Fruit fly (Drosophila melanogaster) whole organism, embryonic: Measurements from ENCODE around the gene CG42660.

Experiments
- Bdp1 ChIP-seq: fragments of 200-800 bp; sonication (Bioruptor generic); optimal IDR thresholded peaks from 3 replicates; lab custom pipeline; 2016; ENCODE audit warnings: missing biosample characterization, missing genetic modification characterization
- Bgb ChIP-seq: fragments of 200-800 bp; sonication (Bioruptor generic); IDR thresholded peaks from 2 replicates; pipeline ENCODE4 v1.3.6; 2022; ENCODE audit warnings: missing biosample characterization, missing genetic modification characterization; ENCODE audit not compliant: partially characterized antibody
- CG10565 ChIP-seq: fragments of 200-800 bp; sonication (Bioruptor generic); optimal IDR thresholded peaks from 3 replicates; lab custom pipeline; 2016; ENCODE audit warnings: missing biosample characterization, mild to moderate bottlenecking, missing genetic modification characterization
- CG11247 ChIP-seq: fragments of 200-800 bp; sonication (Bioruptor generic); IDR thresholded peaks from 2 replicates; pipeline ENCODE4 v1.3.6; 2022; ENCODE audit warnings: missing biosample characterization, missing genetic modification characterization
- CG12071 ChIP-seq: fragments of 200-800 bp; sonication (Bioruptor generic); optimal IDR thresholded peaks from 3 replicates; lab custom pipeline; 2018; ENCODE audit warnings: missing biosample characterization, mild to moderate bottlenecking, missing genetic modification characterization
- CG12391 ChIP-seq: fragments of 200-800 bp; sonication (Bioruptor generic); optimal IDR thresholded peaks from 3 replicates; lab custom pipeline; 2018; ENCODE audit warnings: missing biosample characterization, mild to moderate bottlenecking, missing genetic modification characterization, moderate library complexity
- CG13424 ChIP-seq: fragments of 200-800 bp; sonication (Bioruptor generic); optimal IDR thresholded peaks from 2 replicates; lab custom pipeline; 2019; ENCODE audit warnings: missing biosample characterization, mild to moderate bottlenecking, missing genetic modification characterization, moderate library complexity
- CG14050 ChIP-seq: fragments of 200-800 bp; sonication (Bioruptor generic); IDR thresholded peaks from 3 replicates; pipeline ENCODE4 v1.3.6; 2022; ENCODE audit warnings: missing biosample characterization, missing genetic modification characterization
- CG1529 ChIP-seq: fragments of 200-800 bp; sonication (Bioruptor generic); optimal IDR thresholded peaks from 3 replicates; lab custom pipeline; 2018; ENCODE audit warnings: missing biosample characterization, missing genetic modification characterization
- CG17385 ChIP-seq: fragments of 200-800 bp; sonication (Bioruptor generic); optimal IDR thresholded peaks from 3 replicates; lab custom pipeline; 2018; ENCODE audit warnings: missing biosample characterization, mild to moderate bottlenecking, missing genetic modification characterization
- CG1792 ChIP-seq: fragments of 200-800 bp; sonication (Bioruptor generic); optimal IDR thresholded peaks from 2 replicates; lab custom pipeline; 2016; ENCODE audit warnings: missing biosample characterization, missing genetic modification characterization
- CG31441 ChIP-seq: fragments of 200-800 bp; sonication (Bioruptor generic); IDR thresholded peaks from 2 replicates; pipeline ENCODE4 v1.3.6; 2022; ENCODE audit warnings: missing biosample characterization, missing genetic modification characterization
- CG32767 ChIP-seq: fragments of 200-800 bp; sonication (Bioruptor generic); IDR thresholded peaks from 2 replicates; pipeline ENCODE4 v1.3.6; 2022; ENCODE audit warnings: missing biosample characterization, missing genetic modification characterization
- CG3847 ChIP-seq: fragments of 200-800 bp; sonication (Bioruptor generic); IDR thresholded peaks from 2 replicates; pipeline ENCODE4 v1.3.6; 2022; ENCODE audit warnings: missing biosample characterization, missing genetic modification characterization
- CG6765 ChIP-seq: fragments of 200-800 bp; sonication (Bioruptor generic); optimal IDR thresholded peaks from 3 replicates; lab custom pipeline; 2017; ENCODE audit warnings: missing biosample characterization, mild to moderate bottlenecking, missing genetic modification characterization
- CG9932 ChIP-seq: fragments of 200-800 bp; sonication (Bioruptor generic); IDR thresholded peaks from 2 replicates; pipeline ENCODE4 v1.3.6; 2022; ENCODE audit warnings: missing biosample characterization, missing genetic modification characterization
- CrebB ChIP-seq: fragments of 200-800 bp; sonication (Bioruptor generic); optimal IDR thresholded peaks from 3 replicates; lab custom pipeline; 2018; ENCODE audit warnings: missing biosample characterization, mild to moderate bottlenecking, missing genetic modification characterization
- Deaf1 ChIP-seq: fragments of 200-800 bp; optimal IDR thresholded peaks from 3 replicates; lab custom pipeline; 2019; ENCODE audit warnings: missing biosample characterization, mild to moderate bottlenecking, missing genetic modification characterization, moderate library complexity
- Doc2 ChIP-seq: fragments of 200-800 bp; sonication (Bioruptor generic); IDR thresholded peaks from 2 replicates; pipeline ENCODE4 v1.3.6; 2022; ENCODE audit warnings: missing biosample characterization, missing genetic modification characterization
- Dref ChIP-seq: fragments of 200-800 bp; sonication (Bioruptor generic); IDR thresholded peaks from 2 replicates; pipeline ENCODE4 v1.3.6; 2022; ENCODE audit warnings: missing biosample characterization, missing genetic modification characterization
- Elba2 ChIP-seq: fragments of 200-800 bp; sonication (Bioruptor generic); optimal IDR thresholded peaks from 3 replicates; lab custom pipeline; 2016; ENCODE audit warnings: missing biosample characterization, missing genetic modification characterization
- HHEX ChIP-seq: fragments of 200-800 bp; sonication (Bioruptor generic); optimal IDR thresholded peaks from 3 replicates; lab custom pipeline; 2017; ENCODE audit warnings: missing biosample characterization, mild to moderate bottlenecking, missing genetic modification characterization, missing genetic modification reagents
- HLH4C ChIP-seq: fragments of 200-800 bp; sonication (Bioruptor generic); IDR thresholded peaks from 3 replicates; pipeline ENCODE4 v1.3.6; 2022; ENCODE audit warnings: missing biosample characterization, missing genetic modification characterization; ENCODE audit not compliant: partially characterized antibody
- MBD-R2 ChIP-seq: fragments of 200-800 bp; sonication (Bioruptor generic); IDR thresholded peaks from 2 replicates; pipeline ENCODE4 v1.3.6; 2022; ENCODE audit warnings: missing biosample characterization, missing genetic modification characterization
- MTF-1 ChIP-seq: fragments of 200-800 bp; sonication (Bioruptor generic); optimal IDR thresholded peaks from 2 replicates; lab custom pipeline; 2018; ENCODE audit warnings: missing biosample characterization, mild to moderate bottlenecking, missing genetic modification characterization, borderline replicate concordance
- Mad ChIP-seq: fragments of 200-800 bp; sonication (Bioruptor generic); optimal IDR thresholded peaks from 2 replicates; lab custom pipeline; 2016; ENCODE audit warnings: missing biosample characterization, missing genetic modification characterization
- Mrtf ChIP-seq: fragments of 200-800 bp; sonication (Bioruptor generic); IDR thresholded peaks from 3 replicates; pipeline ENCODE4 v1.3.6; 2022; ENCODE audit warnings: missing biosample characterization, missing genetic modification characterization
- Neu2 ChIP-seq: fragments of 200-800 bp; sonication (Bioruptor generic); optimal IDR thresholded peaks from 3 replicates; lab custom pipeline; 2016; ENCODE audit warnings: missing biosample characterization, missing genetic modification characterization, borderline replicate concordance
- Nf-YC ChIP-seq: fragments of 200-800 bp; optimal IDR thresholded peaks from 3 replicates; lab custom pipeline; 2019; ENCODE audit warnings: missing biosample characterization, mild to moderate bottlenecking, missing genetic modification characterization, moderate library complexity
- Oli ChIP-seq: fragments of 200-800 bp; sonication (Bioruptor generic); optimal IDR thresholded peaks from 2 replicates; lab custom pipeline; 2018; ENCODE audit warnings: missing biosample characterization, mild to moderate bottlenecking, missing genetic modification characterization, moderate library complexity
- Optix ChIP-seq: fragments of 200-800 bp; sonication (Bioruptor generic); IDR thresholded peaks from 3 replicates; pipeline ENCODE4 v1.3.6; 2022; ENCODE audit warnings: missing biosample characterization, missing genetic modification characterization
- br ChIP-seq: fragments of >200 bp; optimal IDR thresholded peaks from 2 replicates; lab custom pipeline; 2017
- btn ChIP-seq: fragments of 200-800 bp; sonication (Bioruptor generic); optimal IDR thresholded peaks from 2 replicates; lab custom pipeline; 2016; ENCODE audit warnings: missing biosample characterization, missing genetic modification characterization
- dan ChIP-seq: fragments of 200-800 bp; sonication (Bioruptor generic); IDR thresholded peaks from 2 replicates; pipeline ENCODE4 v1.3.6; 2022; ENCODE audit warnings: missing biosample characterization, missing genetic modification characterization
- danr ChIP-seq: fragments of 200-800 bp; sonication (Bioruptor generic); IDR thresholded peaks from 2 replicates; pipeline ENCODE4 v1.3.6; 2022; ENCODE audit warnings: missing biosample characterization, missing genetic modification characterization
- dmrt99B ChIP-seq: fragments of 200-800 bp; sonication (Bioruptor generic); optimal IDR thresholded peaks from 2 replicates; lab custom pipeline; 2018; ENCODE audit warnings: missing biosample characterization, mild to moderate bottlenecking, missing genetic modification characterization, moderate library complexity
- emc ChIP-seq: fragments of 200-800 bp; sonication (Bioruptor generic); optimal IDR thresholded peaks from 2 replicates; lab custom pipeline; 2016; ENCODE audit warnings: missing biosample characterization, missing genetic modification characterization
- ewg ChIP-seq: fragments of 200-800 bp; sonication (Bioruptor generic); optimal IDR thresholded peaks from 3 replicates; lab custom pipeline; 2017; ENCODE audit warnings: mild to moderate bottlenecking, missing biosample characterization, missing genetic modification reagents, missing genetic modification characterization
- fd96Cb ChIP-seq: fragments of 200-800 bp; sonication (Bioruptor generic); optimal IDR thresholded peaks from 2 replicates; lab custom pipeline; 2018; ENCODE audit warnings: missing biosample characterization, mild to moderate bottlenecking, missing genetic modification characterization, moderate library complexity
- lov ChIP-seq, 2 experiments: fragments of 200-800 bp in 1 of 2; fragments of >200 bp in 1 of 2; sonication (Bioruptor generic) in 1 of 2; IDR thresholded peaks in 1 of 2; optimal IDR thresholded peaks in 1 of 2; 2 replicates in 1 of 2; 3 replicates in 1 of 2; pipeline versions ENCODE4 v1.3.6 to Lab custom; 2017 to 2022; ENCODE audit warnings: missing biosample characterization in 1 of 2, missing genetic modification characterization in 1 of 2
- mam ChIP-seq: fragments of 200-800 bp; sonication (Bioruptor generic); optimal IDR thresholded peaks from 3 replicates; lab custom pipeline; 2016; ENCODE audit warnings: missing biosample characterization, missing genetic modification characterization
- mld ChIP-seq: fragments of 200-800 bp; sonication (Bioruptor generic); IDR thresholded peaks from 3 replicates; pipeline ENCODE4 v1.3.6; 2022; ENCODE audit warnings: missing biosample characterization, missing genetic modification characterization; ENCODE audit not compliant: partially characterized antibody
- pfk ChIP-seq: fragments of 200-800 bp; sonication (Bioruptor generic); optimal IDR thresholded peaks from 2 replicates; lab custom pipeline; 2018; ENCODE audit warnings: missing biosample characterization, mild to moderate bottlenecking, missing genetic modification characterization, moderate library complexity
- salm ChIP-seq: fragments of 200-800 bp; sonication (Bioruptor generic); optimal IDR thresholded peaks from 2 replicates; lab custom pipeline; 2018; ENCODE audit warnings: missing biosample characterization, mild to moderate bottlenecking, missing genetic modification characterization
- schlank ChIP-seq: fragments of 200-800 bp; sonication (Bioruptor generic); optimal IDR thresholded peaks from 2 replicates; lab custom pipeline; 2018; ENCODE audit warnings: missing biosample characterization, mild to moderate bottlenecking, missing genetic modification characterization
- scrt ChIP-seq: fragments of 200-800 bp; sonication (Bioruptor generic); optimal IDR thresholded peaks from 2 replicates; lab custom pipeline; 2018; ENCODE audit warnings: missing biosample characterization, mild to moderate bottlenecking, missing genetic modification characterization, moderate library complexity
- seq ChIP-seq: fragments of 200-800 bp; sonication (Bioruptor generic); IDR thresholded peaks from 2 replicates; pipeline ENCODE4 v1.3.6; 2022; ENCODE audit warnings: missing biosample characterization, missing genetic modification characterization
- tin ChIP-seq: fragments of 200-800 bp; sonication (Bioruptor generic); optimal IDR thresholded peaks from 3 replicates; lab custom pipeline; 2016; ENCODE audit warnings: missing biosample characterization, missing genetic modification characterization
- tll ChIP-seq, 2 experiments: fragments of 200-800 bp in 1 of 2; fragments of >200 bp in 1 of 2; sonication (Bioruptor generic) in 1 of 2; optimal IDR thresholded peaks; 2 replicates each; lab custom pipeline; 2017 to 2019; ENCODE audit warnings: missing biosample characterization in 2 of 2, missing genetic modification characterization in 2 of 2, mild to moderate bottlenecking in 1 of 2, moderate library complexity in 1 of 2
- tup ChIP-seq: fragments of 200-800 bp; sonication (Bioruptor generic); optimal IDR thresholded peaks from 2 replicates; lab custom pipeline; 2016; ENCODE audit warnings: missing biosample characterization, mild to moderate bottlenecking, missing genetic modification characterization, moderate library complexity
- vfl ChIP-seq: fragments of 200-800 bp; sonication (Bioruptor generic); optimal IDR thresholded peaks from 2 replicates; lab custom pipeline; 2016; ENCODE audit warnings: missing biosample characterization, missing genetic modification characterization
- vnd ChIP-seq: fragments of 200-800 bp; sonication (Bioruptor generic); IDR thresholded peaks from 3 replicates; pipeline ENCODE4 v1.3.6; 2022; ENCODE audit warnings: missing biosample characterization, missing genetic modification characterization; ENCODE audit not compliant: partially characterized antibody

CG42660 gene

dm6 chr3L:7422578-7422977 lies 42.7 kb upstream of the CG42660 start (continued):
- TF ChIP-seq danr (GFP tag; lab: Robert Waterston, UW) (no peak), schlank (no peak), Optix (GFP tag; lab: Robert Waterston, UW) (no peak), vnd (no peak), Bgb (GFP tag; lab: Robert Waterston, UW) (no peak), Doc2 (GFP tag; lab: Robert Waterston, UW) (no peak), scrt (GFP tag; lab: Kevin White, UChicago) (no peak), CG12391 (no peak), CG12071 (GFP tag; lab: Kevin White, UChicago) (peak; percentile 18), emc (GFP tag; lab: Kevin White, UChicago) (no peak), Elba2 (no peak), CG10565 (GFP tag; lab: Kevin White, UChicago) (no peak), Bdp1 (GFP tag; lab: Kevin White, UChicago) (no peak), HLH4C (GFP tag; lab: Robert Waterston, UW) (no peak), dan (GFP tag; lab: Robert Waterston, UW) (no peak), tin (GFP tag; lab: Kevin White, UChicago) (no peak), CG3847 (GFP tag; lab: Robert Waterston, UW) (no peak), fd96Cb (tag; lab: Kevin White, UChicago) (no peak), CG11247 (no peak), CG32767 (GFP tag; lab: Robert Waterston, UW) (no peak), Mrtf (GFP tag; lab: Robert Waterston, UW) (no peak), ewg (GFP tag; lab: Kevin White, UChicago) (peak; percentile 91), CG6765 (GFP tag; lab: Kevin White, UChicago) (no peak), Deaf1 (peak; percentile 94), Nf-YC (tag; lab: Kevin White, UChicago) (peak; percentile 90), dmrt99B (tag; lab: Kevin White, UChicago) (no peak), CG1529 (GFP tag; lab: Kevin White, UChicago) (no peak), Oli (no peak), Mad (GFP tag; lab: Kevin White, UChicago) (no peak)
- TF ChIP-seq, all 482 proteins: peak for 10

DNA sequence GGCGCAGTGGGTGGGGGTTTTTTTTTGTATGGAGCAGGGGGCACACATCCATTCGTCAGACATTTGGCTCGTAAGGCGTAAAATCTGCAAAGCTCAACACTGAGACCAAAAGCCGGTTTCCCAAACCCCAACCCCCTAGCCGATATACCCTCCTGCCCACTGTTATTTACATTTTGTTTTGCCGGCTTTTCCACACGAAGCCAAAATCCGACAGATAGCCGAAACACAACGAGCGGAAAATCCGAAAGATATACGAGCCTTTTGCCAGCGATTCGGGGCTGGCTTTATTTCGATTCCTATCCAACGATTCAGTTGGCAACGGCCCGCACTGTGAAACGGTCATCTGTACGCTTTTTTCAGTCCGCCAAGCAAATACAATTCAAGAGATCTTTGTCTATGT lies 41.8 kb upstream of the CG42660 start, which contains the start of gene CG42458:
TSS of gene CG42458 (plus strand) at position 311 of the 400 bp plus-strand sequence.
- TF ChIP-seq CG14050 (GFP tag; lab: Robert Waterston, UW): no peak
- TF ChIP-seq vfl (GFP tag; lab: Kevin White, UChicago): no peak
- TF ChIP-seq seq (GFP tag; lab: Robert Waterston, UW): peak; percentile 7; the same call in 1 of the 2 replicates
- TF ChIP-seq Dref (GFP tag; lab: Robert Waterston, UW): no peak
- no peak for TF ChIP-seq mam
- TF ChIP-seq CG13424 (tag; lab: Kevin White, UChicago): no peak
- TF ChIP-seq CG31441 (GFP tag; lab: Robert Waterston, UW): no peak
- TF ChIP-seq HHEX: no peak
- TF ChIP-seq btn: no peak
- no peak for TF ChIP-seq CG17385 (GFP tag; lab: Kevin White, UChicago)
- no peak for TF ChIP-seq pfk (GFP tag; lab: Kevin White, UChicago)
- no peak for TF ChIP-seq MTF-1
- no peak for TF ChIP-seq salm
- TF ChIP-seq br (lab: Kevin White, UChicago): no peak
- TF ChIP-seq lov (optimal IDR thresholded peaks at IDR 0.05; lab: Kevin White, UChicago): no peak
- TF ChIP-seq lov (GFP tag; IDR thresholded peaks at IDR 0.05; lab: Robert Waterston, UW): no peak
- TF ChIP-seq tup (GFP tag; lab: Kevin White, UChicago): no peak
- no peak for TF ChIP-seq tll (GFP tag; optimal IDR thresholded peaks at IDR 0.05; lab: Kevin White, UChicago)
- no peak for TF ChIP-seq CG9932 (GFP tag; lab: Robert Waterston, UW)
- no peak for TF ChIP-seq Oli
- no peak for TF ChIP-seq CrebB (tag; lab: Kevin White, UChicago)
- TF ChIP-seq mld (GFP tag; lab: Robert Waterston, UW): no peak
- TF ChIP-seq CG1792 (GFP tag; lab: Kevin White, UChicago): no peak
- TF ChIP-seq Neu2: no peak
- no peak for TF ChIP-seq MBD-R2
